Worm (Caenorhabditis elegans): Measurements from ENCODE around the gene Y32B12C.1.
A peak's percentile ranks its signal among the peaks of the same experiment; 100 is the strongest.

Y32B12C.1 gene

DNA sequence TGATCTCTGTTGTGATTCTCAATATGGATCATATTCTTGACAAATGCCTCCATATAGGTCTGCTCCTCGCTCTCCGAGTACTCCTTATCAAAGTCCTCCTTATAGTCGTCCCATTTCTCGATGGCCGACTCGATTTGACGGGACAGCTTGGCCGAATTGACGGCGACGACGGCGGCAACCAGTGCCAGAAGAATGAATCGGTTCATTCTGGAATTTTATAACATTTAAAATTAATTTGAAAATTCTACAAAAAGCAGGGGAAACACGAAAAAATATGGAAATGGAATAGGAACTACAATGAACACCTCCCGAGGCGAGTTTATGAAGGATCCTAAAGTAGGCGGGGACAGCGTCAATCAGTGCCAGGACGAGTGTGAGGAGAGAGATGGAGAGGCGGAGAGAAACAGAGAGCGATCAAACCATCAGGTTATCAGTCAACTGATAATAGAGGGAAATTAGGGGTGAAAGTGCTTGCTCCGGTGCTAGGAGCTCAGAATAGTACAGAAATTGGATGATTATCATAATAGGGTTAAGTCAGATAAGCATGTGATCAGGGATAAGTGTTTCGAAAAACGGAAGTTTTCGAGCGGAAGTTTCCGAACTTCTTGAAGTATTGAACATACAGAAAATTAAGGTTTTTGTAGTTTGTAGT, 11.1 kb upstream of the Y32B12C.1 start, which contains the start of gene cpl-1:
cpl-1 (minus strand) TSS at position 207 of the 652 bp plus-strand sequence.
- TF ChIP-seq saeg-2 (GFP tag; IDR thresholded peaks at IDR 0.05) (no peak), lin-1 (GFP tag; IDR thresholded peaks at IDR 0.05) (peak; percentile 40; the same call in 1 of the 2 replicates), nhr-102 (tag; optimal IDR thresholded peaks at IDR 0.05) (peak; percentile 51), nhr-28 (tag; optimal IDR thresholded peaks at IDR 0.05) (peak; percentile 63), mes-2 (tag; optimal IDR thresholded peaks at IDR 0.05; ENCODE audit: poor library complexity, severe bottlenecking) (peak; percentile 3), pqm-1 (tag; optimal IDR thresholded peaks at IDR 0.05) (peak; percentile 9), gei-8 (GFP tag; optimal IDR thresholded peaks at IDR 0.05) (no peak), lir-3 (tag; optimal IDR thresholded peaks at IDR 0.05) (no peak), hlh-11 (tag; optimal IDR thresholded peaks at IDR 0.05) (peak; percentile 74), Y75B8A.6 (GFP tag; IDR thresholded peaks at IDR 0.05) (no peak), F37D6.2 (tag; optimal IDR thresholded peaks at IDR 0.05) (no peak), daf-8 (GFP tag; IDR thresholded peaks at IDR 0.05) (no peak), nhr-111 (GFP tag; optimal IDR thresholded peaks at IDR 0.05) (peak; percentile 10), attf-4 (tag; optimal IDR thresholded peaks at IDR 0.05) (no peak), dve-1 (tag; optimal IDR thresholded peaks at IDR 0.05; ENCODE audit: insufficient read depth) (peak; percentile 84), nhr-48 (tag; optimal IDR thresholded peaks at IDR 0.05) (peak; percentile 47), lin-38 (GFP tag; IDR thresholded peaks at IDR 0.05) (no peak), hlh-30 (tag; optimal IDR thresholded peaks at IDR 0.05; ENCODE audit: insufficient read depth) (peak; percentile 59), F49E8.2 (tag; optimal IDR thresholded peaks at IDR 0.05; ENCODE audit: borderline replicate concordance) (no peak), php-3 (GFP tag; IDR thresholded peaks at IDR 0.05) (peak; percentile 58; the same call in 1 of the 2 replicates), aha-1 (tag) (peak; percentile 93), daf-19 (GFP tag; conservative IDR thresholded peaks at IDR 0.05) (peak; percentile 48; the same call in 1 of the 2 replicates), snpc-4 (tag; optimal IDR thresholded peaks at IDR 0.05) (no peak), pha-4 (GFP tag; IDR thresholded peaks at IDR 0.05) (no peak), pha-4 (tag; optimal IDR thresholded peaks at IDR 0.05) (no peak), nhr-41 (GFP tag; IDR thresholded peaks at IDR 0.05) (no peak), T20F7.1 (GFP tag; optimal IDR thresholded peaks at IDR 0.05) (peak; percentile 5), tra-1 (GFP tag; IDR thresholded peaks at IDR 0.05) (peak; percentile 57), ama-1 (optimal IDR thresholded peaks at IDR 0.05) (peak; percentile 79), madf-9 (GFP tag; conservative IDR thresholded peaks at IDR 0.05) (no peak), ceh-44 (GFP tag; IDR thresholded peaks at IDR 0.05) (no peak), daf-16 (GFP tag; optimal IDR thresholded peaks at IDR 0.05) (peak in 1 of 2 experiments; percentile 47), daf-16 (tag; optimal IDR thresholded peaks at IDR 0.05) (peak; percentile 89), nhr-6 (tag; optimal IDR thresholded peaks at IDR 0.05) (no peak), ztf-7 (tag; optimal IDR thresholded peaks at IDR 0.05) (no peak), vab-7 (GFP tag; IDR thresholded peaks at IDR 0.05) (no peak), nhr-11 (tag; optimal IDR thresholded peaks at IDR 0.05) (peak; percentile 17), nhr-237 (tag; optimal IDR thresholded peaks at IDR 0.05) (no peak), unc-62 (GFP tag; optimal IDR thresholded peaks at IDR 0.05 in 1 of 2) (peak in 1 of 2 experiments; percentile 73), unc-62 (tag; optimal IDR thresholded peaks at IDR 0.05) (no peak), dmd-6 (GFP tag; IDR thresholded peaks at IDR 0.05) (peak; percentile 73), F44E2.7 (GFP tag; IDR thresholded peaks at IDR 0.05) (no peak), lin-15B (tag; optimal IDR thresholded peaks at IDR 0.05) (no peak), spr-3 (GFP tag; optimal IDR thresholded peaks at IDR 0.05) (no peak), unc-39 (tag; optimal IDR thresholded peaks at IDR 0.05) (no peak)

Measured in whole organism, L4 larva.